Worm (Caenorhabditis elegans) whole organism, L2 larva: ENCODE measurements around the gene svh-11.

Experiments
- R02D3.7 ChIP-seq: fragments of 150-350 bp; optimal IDR thresholded peaks from 2 replicates; lab custom pipeline; 2014; ENCODE audit warnings: missing biosample characterization, missing genetic modification characterization
- ceh-16 ChIP-seq: fragments of 150-350 bp; optimal IDR thresholded peaks from 2 replicates; lab custom pipeline; 2014; ENCODE audit warnings: missing biosample characterization, missing genetic modification characterization
- dmd-4 ChIP-seq: sonication (generic microtip); optimal IDR thresholded peaks from 2 replicates; lab custom pipeline; 2017; ENCODE audit warnings: missing biosample characterization, missing genetic modification characterization
- egl-27 ChIP-seq: sonication (generic microtip); optimal IDR thresholded peaks from 3 replicates; lab custom pipeline; 2017; ENCODE audit warnings: missing biosample characterization, missing genetic modification reagents, missing genetic modification characterization
- elt-3 ChIP-seq: sonication (generic microtip); optimal IDR thresholded peaks from 2 replicates; lab custom pipeline; 2017; ENCODE audit warnings: missing biosample characterization, missing genetic modification characterization
- nhr-10 ChIP-seq: sonication (generic microtip); optimal IDR thresholded peaks from 2 replicates; lab custom pipeline; 2017; ENCODE audit warnings: missing biosample characterization, missing genetic modification characterization
- nhr-23 ChIP-seq: fragments of 150-350 bp; optimal IDR thresholded peaks from 2 replicates; lab custom pipeline; 2014; ENCODE audit warnings: missing biosample characterization, missing genetic modification reagents, missing genetic modification characterization

- TF ChIP-seq elt-3 (tag; lab: Kevin White, UChicago) (no peak), dmd-4 (tag; lab: Kevin White, UChicago) (no peak), egl-27 (no peak), nhr-10 (no peak), nhr-23 (no peak), ceh-16 (no peak), R02D3.7 (tag; lab: Kevin White, UChicago) (no peak)
Observed at ce11 chrV:2249310-2249709, 42.4 kb downstream of the svh-11 start, which contains the start of gene cyp-33C6.
